Fruit fly (Drosophila melanogaster) whole organism, embryonic: ENCODE data around the gene Cad96Cb.
A peak's percentile ranks its signal among the peaks of the same experiment; 100 is the strongest.

Experiments
- CG1024 ChIP-seq: fragments of 200-800 bp; sonication (Bioruptor generic); IDR thresholded peaks from 2 replicates; pipeline ENCODE4 v1.3.6; 2022; ENCODE audit warnings: missing biosample characterization, missing genetic modification characterization
- CG11456 ChIP-seq: fragments of 200-800 bp; sonication (Bioruptor generic); IDR thresholded peaks from 3 replicates; pipeline ENCODE4 v1.3.6; 2022; ENCODE audit warnings: missing biosample characterization, missing genetic modification characterization
- CG18599 ChIP-seq: fragments of 200-800 bp; sonication (Bioruptor generic); optimal IDR thresholded peaks from 3 replicates; lab custom pipeline; 2017; ENCODE audit warnings: missing biosample characterization, missing genetic modification characterization, mild to moderate bottlenecking, moderate library complexity, missing genetic modification reagents
- CG42726 ChIP-seq: fragments of 200-800 bp; sonication (Bioruptor generic); IDR thresholded peaks from 2 replicates; pipeline ENCODE4 v1.3.6; 2022; ENCODE audit warnings: missing biosample characterization, missing genetic modification characterization; ENCODE audit not compliant: partially characterized antibody

DNA sequence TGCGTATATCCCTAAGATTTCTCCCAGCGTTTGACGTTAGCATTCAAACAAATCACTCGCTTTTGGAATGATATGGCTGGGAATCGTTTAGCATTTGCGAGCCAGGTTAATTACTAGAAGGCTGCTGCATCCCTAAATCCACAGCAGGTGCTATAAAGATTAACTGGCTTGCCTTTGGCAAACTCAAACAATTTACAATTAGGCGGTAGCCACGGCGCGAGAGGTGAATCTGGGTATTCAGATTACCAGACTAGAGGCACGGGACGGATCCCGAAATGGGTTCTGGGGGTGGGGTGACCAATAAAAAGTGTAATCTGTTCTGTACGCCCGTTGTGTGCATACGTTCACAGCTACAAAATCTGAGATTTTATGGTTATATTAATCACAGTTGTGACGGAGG is 49.0 kb upstream of the Cad96Cb start, which contains the start of gene CG11892:
- no peak for TF ChIP-seq CG42726
- TF ChIP-seq CG18599 (GFP tag; lab: Kevin White, UChicago): peak; percentile 75
- TF ChIP-seq CG11456 (GFP tag; lab: Robert Waterston, UW): no peak
- no peak for TF ChIP-seq CG1024 (GFP tag; lab: Robert Waterston, UW)
